Worm (Caenorhabditis elegans) whole organism, late embryonic: ENCODE results near the gene chil-12.
"Not testable (repeated sequence)": the region's sequence is repeated elsewhere in the genome, so short reads cannot be mapped to it uniquely, and the experiment has no call there.

Source experiments
- F13H6.1 ChIP-seq: sonication (generic microtip); optimal IDR thresholded peaks from 2 replicates; lab custom pipeline; 2016; ENCODE audit warnings: missing genetic modification characterization, missing compliant biosample characterization
- T23F11.4 ChIP-seq: fragments of 200-800 bp; sonication (Bioruptor generic); optimal IDR thresholded peaks from 2 replicates; lab custom pipeline; 2018; ENCODE audit warnings: mild to moderate bottlenecking, missing genetic modification characterization, missing compliant biosample characterization
- ceh-2 ChIP-seq: sonication (generic microtip); optimal IDR thresholded peaks from 2 replicates; lab custom pipeline; 2016; ENCODE audit warnings: missing genotype, missing genetic modification characterization, missing compliant biosample characterization
- ceh-30 ChIP-seq: fragments of 150-350 bp; optimal IDR thresholded peaks from 2 replicates; lab custom pipeline; 2014; ENCODE audit warnings: missing biosample characterization, missing genetic modification characterization
- ceh-34 ChIP-seq: sonication (generic microtip); optimal IDR thresholded peaks from 2 replicates; lab custom pipeline; 2016; ENCODE audit warnings: mild to moderate bottlenecking, missing genetic modification characterization, missing compliant biosample characterization
- ceh-45 ChIP-seq: fragments of 200-800 bp; sonication (Bioruptor generic); IDR thresholded peaks from 2 replicates; pipeline ENCODE4 v1.3.6; 2022; ENCODE audit warnings: missing genetic modification reagents, missing genetic modification characterization, missing compliant biosample characterization
- ceh-6 ChIP-seq: fragments of 200-800 bp; sonication (Bioruptor generic); optimal IDR thresholded peaks from 2 replicates; lab custom pipeline; 2018; ENCODE audit warnings: mild to moderate bottlenecking, missing genetic modification characterization, missing compliant biosample characterization
- ceh-9 ChIP-seq: sonication (generic microtip); optimal IDR thresholded peaks from 2 replicates; lab custom pipeline; 2016; ENCODE audit warnings: mild to moderate bottlenecking, missing genetic modification characterization, inconsistent platforms, missing compliant biosample characterization
- dmd-4 ChIP-seq: sonication (generic microtip); optimal IDR thresholded peaks from 2 replicates; lab custom pipeline; 2016; ENCODE audit warnings: borderline replicate concordance, missing genetic modification characterization, missing compliant biosample characterization
- eyg-1 ChIP-seq: sonication (generic microtip); optimal IDR thresholded peaks from 2 replicates; lab custom pipeline; 2016; ENCODE audit warnings: missing genotype, missing genetic modification characterization, missing compliant biosample characterization
- fax-1 ChIP-seq: sonication (generic microtip); optimal IDR thresholded peaks from 2 replicates; lab custom pipeline; 2016; ENCODE audit warnings: missing genotype, missing genetic modification characterization, missing compliant biosample characterization
- fkh-10 ChIP-seq: fragments of 150-350 bp; optimal IDR thresholded peaks from 2 replicates; lab custom pipeline; 2014; ENCODE audit warnings: missing biosample characterization, missing genetic modification reagents, missing genetic modification characterization
- fkh-6 ChIP-seq: sonication (generic microtip); optimal IDR thresholded peaks from 2 replicates; lab custom pipeline; 2016; ENCODE audit warnings: missing genetic modification characterization, missing compliant biosample characterization
- hlh-13 ChIP-seq: fragments of 200-800 bp; sonication (Bioruptor generic); optimal IDR thresholded peaks from 2 replicates; lab custom pipeline; 2018; ENCODE audit warnings: mild to moderate bottlenecking, missing genetic modification characterization, missing compliant biosample characterization
- hlh-30 ChIP-seq: sonication (generic microtip); optimal IDR thresholded peaks from 2 replicates; lab custom pipeline; 2017; ENCODE audit warnings: antibody characterized with exemption, missing genetic modification characterization, missing compliant biosample characterization; ENCODE audit not compliant: insufficient read depth
- hlh-6 ChIP-seq: sonication (generic microtip); optimal IDR thresholded peaks from 2 replicates; lab custom pipeline; 2016; ENCODE audit warnings: missing genotype, missing genetic modification characterization, missing compliant biosample characterization
- hlh-8 ChIP-seq: sonication (generic microtip); optimal IDR thresholded peaks from 2 replicates; lab custom pipeline; 2016; ENCODE audit warnings: missing genotype, missing genetic modification characterization, missing compliant biosample characterization
- lim-6 ChIP-seq: sonication (generic microtip); optimal IDR thresholded peaks from 2 replicates; lab custom pipeline; 2016; ENCODE audit warnings: missing genetic modification characterization, missing compliant biosample characterization
- madf-2 ChIP-seq: sonication (generic microtip); optimal IDR thresholded peaks from 2 replicates; lab custom pipeline; 2017; ENCODE audit warnings: missing genetic modification characterization, missing compliant biosample characterization
- mec-3 ChIP-seq: sonication (generic microtip); optimal IDR thresholded peaks from 2 replicates; lab custom pipeline; 2016; ENCODE audit warnings: borderline replicate concordance, missing genetic modification characterization, missing compliant biosample characterization
- nfya-1 ChIP-seq: sonication (generic microtip); optimal IDR thresholded peaks from 2 replicates; lab custom pipeline; 2017; ENCODE audit warnings: missing genetic modification characterization, mild to moderate bottlenecking, missing compliant biosample characterization, antibody characterized with exemption, moderate library complexity
- nhr-11 ChIP-seq: fragments of 150-350 bp; optimal IDR thresholded peaks from 2 replicates; lab custom pipeline; 2014; ENCODE audit warnings: missing biosample characterization, missing genetic modification characterization
- nhr-232 ChIP-seq: sonication (generic microtip); optimal IDR thresholded peaks from 2 replicates; lab custom pipeline; 2016; ENCODE audit warnings: missing genetic modification characterization, missing compliant biosample characterization
- pat-9 ChIP-seq: fragments of 200-800 bp; sonication (Bioruptor generic); optimal IDR thresholded peaks from 2 replicates; lab custom pipeline; 2018; ENCODE audit warnings: mild to moderate bottlenecking, missing genetic modification characterization, moderate library complexity, missing compliant biosample characterization
- pax-1 ChIP-seq: fragments of 150-350 bp; optimal IDR thresholded peaks from 2 replicates; lab custom pipeline; 2014; ENCODE audit warnings: missing biosample characterization, missing genetic modification characterization
- pha-2 ChIP-seq: sonication (generic microtip); optimal IDR thresholded peaks from 2 replicates; lab custom pipeline; 2017; ENCODE audit warnings: mild to moderate bottlenecking, missing genetic modification characterization, missing compliant biosample characterization
- pqm-1 ChIP-seq: sonication (generic microtip); optimal IDR thresholded peaks from 2 replicates; lab custom pipeline; 2016; ENCODE audit warnings: missing genetic modification characterization, missing compliant biosample characterization
- ref-2 ChIP-seq: sonication (generic microtip); optimal IDR thresholded peaks from 2 replicates; lab custom pipeline; 2016; ENCODE audit warnings: missing genetic modification characterization, missing compliant biosample characterization
- rnt-1 ChIP-seq: sonication (generic microtip); optimal IDR thresholded peaks from 2 replicates; lab custom pipeline; 2016; ENCODE audit warnings: missing genetic modification characterization, missing compliant biosample characterization
- sdc-2 ChIP-seq: sonication (generic microtip); optimal IDR thresholded peaks from 2 replicates; lab custom pipeline; 2016; ENCODE audit warnings: missing genotype, missing genetic modification characterization, missing compliant biosample characterization
- syd-9 ChIP-seq: sonication (generic microtip); optimal IDR thresholded peaks from 2 replicates; lab custom pipeline; 2016; ENCODE audit warnings: mild to moderate bottlenecking, missing genetic modification characterization, moderate library complexity, missing compliant biosample characterization
- tbx-7 ChIP-seq: sonication (generic microtip); optimal IDR thresholded peaks from 2 replicates; lab custom pipeline; 2016; ENCODE audit warnings: missing genotype, missing genetic modification characterization, missing compliant biosample characterization
- unc-3 ChIP-seq, 2 experiments: fragments of 200-800 bp in 1 of 2; sonication (Bioruptor generic) in 1 of 2; sonication (generic microtip) in 1 of 2; conservative IDR thresholded peaks in 1 of 2; optimal IDR thresholded peaks in 1 of 2; 2 replicates each; pipeline versions ENCODE4 v1.3.6 to Lab custom; 2016 to 2022; ENCODE audit warnings: missing compliant biosample characterization in 2 of 2, missing genetic modification characterization in 2 of 2, missing genetic modification reagents in 1 of 2
- unc-42 ChIP-seq: sonication (generic microtip); optimal IDR thresholded peaks from 2 replicates; lab custom pipeline; 2016; ENCODE audit warnings: missing genotype, missing genetic modification characterization, missing compliant biosample characterization
- unc-55 ChIP-seq: sonication (generic microtip); optimal IDR thresholded peaks from 2 replicates; lab custom pipeline; 2017; ENCODE audit warnings: missing biosample characterization, missing genetic modification reagents, missing genetic modification characterization
- zip-5 ChIP-seq: sonication (generic microtip); optimal IDR thresholded peaks from 2 replicates; lab custom pipeline; 2016; ENCODE audit warnings: missing genetic modification characterization, missing compliant biosample characterization

chil-12 gene

DNA sequence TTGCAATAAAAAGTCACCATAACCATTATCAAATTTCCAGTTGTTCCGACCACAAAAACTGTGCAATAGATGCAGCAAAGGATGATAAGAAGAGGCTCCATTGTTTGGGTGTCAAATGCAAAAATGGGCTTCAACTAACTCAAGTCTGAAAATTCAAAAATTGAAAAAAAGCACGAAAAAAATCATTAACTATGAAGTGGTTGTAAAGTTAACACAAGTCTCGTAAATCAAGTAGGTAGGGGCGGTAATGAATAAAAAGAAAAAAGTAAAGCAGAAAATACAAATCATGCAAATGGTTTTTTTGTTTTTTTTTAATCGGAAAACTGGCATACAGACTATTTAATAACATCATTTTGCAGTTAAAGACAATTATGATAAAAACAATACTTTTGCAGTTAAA is 15.3 kb downstream of the chil-12 start, which contains the start of gene srsx-39:
Gene srsx-39, minus strand, starts transcription at position 101 of the 400 bp plus-strand sequence.
- TF ChIP-seq sdc-2; fkh-6 (tag; lab: Kevin White, UChicago); nhr-11 (tag; lab: Kevin White, UChicago): not testable (repeated sequence)

DNA sequence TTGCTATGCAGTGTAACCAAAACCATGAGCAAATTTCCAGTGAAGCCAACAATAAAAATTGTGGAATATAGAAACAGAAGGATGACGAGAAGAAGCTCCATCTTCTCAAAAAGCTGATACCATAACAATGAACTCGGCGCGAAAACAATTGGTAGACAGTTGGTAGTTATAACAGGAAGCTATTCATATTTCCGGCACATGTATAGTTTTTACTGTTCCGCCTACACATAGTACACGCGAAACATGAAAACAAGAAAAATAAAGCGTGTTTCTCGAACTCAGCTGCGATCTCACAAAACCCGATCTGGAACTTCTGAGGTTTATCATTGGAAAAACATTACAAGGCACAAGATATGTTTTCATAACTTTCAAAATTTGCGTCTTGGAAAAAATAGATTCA is 17.7 kb downstream of the chil-12 start, which contains the start of gene srsx-37:
Gene srsx-37, minus strand, starts transcription at position 101 of the 400 bp plus-strand sequence.
- no peak for TF ChIP-seq ceh-2 (tag; lab: Kevin White, UChicago)
- TF ChIP-seq tbx-7, result no peak
- TF ChIP-seq fax-1 (tag; lab: Kevin White, UChicago), result no peak
- TF ChIP-seq zip-5 (tag; lab: Kevin White, UChicago), result no peak
- no peak for TF ChIP-seq ceh-34 (tag; lab: Kevin White, UChicago)
- no peak for TF ChIP-seq hlh-8 (tag; lab: Kevin White, UChicago)
- no peak for TF ChIP-seq T23F11.4 (GFP tag; lab: Kevin White, UChicago)
- no peak for TF ChIP-seq nhr-232 (tag; lab: Kevin White, UChicago)

DNA sequence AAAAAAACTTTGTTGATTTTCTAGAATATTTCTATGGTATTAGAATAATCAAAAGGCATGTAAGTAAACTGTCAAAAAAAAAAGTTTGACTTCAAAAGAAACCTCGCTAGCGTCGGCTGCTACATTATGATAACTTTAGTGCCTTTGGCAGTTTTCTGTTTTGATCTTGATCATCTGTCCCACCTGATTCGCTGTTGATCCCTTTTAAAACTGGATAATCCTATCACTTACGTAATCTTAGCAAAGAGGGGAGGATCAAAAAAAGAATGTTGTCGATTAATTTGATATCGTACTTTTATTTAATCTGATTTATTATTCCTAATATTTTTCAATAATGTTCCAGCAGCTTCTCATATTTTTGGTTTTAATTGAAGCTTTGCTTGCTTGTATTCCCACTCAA is 18.5 kb downstream of the chil-12 start, which contains the start of gene M01B2.8:
Gene M01B2.8, plus strand, starts transcription at position 301 of the 400 bp plus-strand sequence.
- no peak for TF ChIP-seq ceh-30 (tag; lab: Kevin White, UChicago)
- no peak for TF ChIP-seq ceh-45
- TF ChIP-seq hlh-8 (tag; lab: Kevin White, UChicago), result no peak
- TF ChIP-seq hlh-6 (tag; lab: Kevin White, UChicago), result no peak
- no peak for TF ChIP-seq pha-2
- TF ChIP-seq ceh-9 (tag; lab: Kevin White, UChicago), result no peak
- no peak for TF ChIP-seq nhr-232 (tag; lab: Kevin White, UChicago)
- no peak for TF ChIP-seq unc-55
- no peak for TF ChIP-seq nfya-1 (tag; lab: Kevin White, UChicago)
- no peak for TF ChIP-seq madf-2 (tag; lab: Kevin White, UChicago)

ce11 chrV:15262336-15262735 is 21.0 kb downstream of the chil-12 start, which contains the start of gene M01B2.10:
Gene M01B2.10 (minus strand): TSS chrV:15262436.
- not testable (repeated sequence) for TF ChIP-seq F13H6.1; ceh-45; nhr-11 (tag; lab: Kevin White, UChicago)

ce11 chrV:15264131-15264530 is 22.8 kb downstream of the chil-12 start, which contains the start of gene M01B2.12:
Gene M01B2.12 (minus strand): TSS chrV:15264231.
- TF ChIP-seq nhr-232 (tag; lab: Kevin White, UChicago), result no peak
- no peak for TF ChIP-seq ceh-45
- TF ChIP-seq ceh-6 (GFP tag; lab: Kevin White, UChicago), result no peak
- no peak for TF ChIP-seq unc-42
- TF ChIP-seq madf-2 (tag; lab: Kevin White, UChicago), result no peak
- no peak for TF ChIP-seq pat-9 (tag; lab: Kevin White, UChicago)
- TF ChIP-seq hlh-8 (tag; lab: Kevin White, UChicago), result no peak
- no peak for TF ChIP-seq hlh-13 (GFP tag; lab: Kevin White, UChicago)
- TF ChIP-seq fkh-10 (GFP tag; lab: Kevin White, UChicago), result no peak
- TF ChIP-seq, all 69 proteins: peak for 0

DNA sequence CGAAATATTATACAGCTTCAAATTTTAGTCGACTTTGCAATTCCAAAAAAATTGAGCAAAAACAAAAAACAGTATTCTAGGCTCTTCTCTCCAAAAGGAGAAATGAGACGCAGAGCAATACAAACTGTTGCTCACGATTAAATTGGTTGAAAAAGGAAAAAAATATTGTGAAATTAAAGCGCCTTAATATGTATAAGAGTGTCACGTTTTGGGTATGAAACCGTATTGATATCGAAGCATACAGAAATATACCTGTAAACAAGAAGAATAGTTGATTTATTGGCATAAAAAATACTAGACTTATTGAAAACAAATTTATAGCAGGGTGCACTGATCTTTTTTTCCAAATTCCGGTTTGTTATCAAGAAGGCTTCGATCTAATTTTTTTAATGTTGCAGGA is 24.5 kb downstream of the chil-12 start, which contains the start of gene M01B2.13:
Gene M01B2.13, minus strand, starts transcription at position 101 of the 400 bp plus-strand sequence.
- TF ChIP-seq unc-3 (GFP tag; conservative IDR thresholded peaks at IDR 0.05; lab: Robert Waterston, UW) (no peak), unc-3 (tag; optimal IDR thresholded peaks at IDR 0.05; lab: Kevin White, UChicago) (no peak), dmd-4 (tag; lab: Kevin White, UChicago) (no peak), eyg-1 (no peak), pax-1 (tag; lab: Kevin White, UChicago) (no peak), fkh-10 (GFP tag; lab: Kevin White, UChicago) (no peak), lim-6 (tag; lab: Kevin White, UChicago) (no peak), ceh-45 (no peak), pqm-1 (tag; lab: Kevin White, UChicago) (no peak), pha-2 (no peak), ref-2 (no peak), rnt-1 (tag; lab: Kevin White, UChicago) (no peak), syd-9 (no peak), hlh-30 (tag; lab: Kevin White, UChicago) (no peak), mec-3 (no peak)
